Worm (Caenorhabditis elegans): ENCODE results near the gene C17G10.7.

DNA sequence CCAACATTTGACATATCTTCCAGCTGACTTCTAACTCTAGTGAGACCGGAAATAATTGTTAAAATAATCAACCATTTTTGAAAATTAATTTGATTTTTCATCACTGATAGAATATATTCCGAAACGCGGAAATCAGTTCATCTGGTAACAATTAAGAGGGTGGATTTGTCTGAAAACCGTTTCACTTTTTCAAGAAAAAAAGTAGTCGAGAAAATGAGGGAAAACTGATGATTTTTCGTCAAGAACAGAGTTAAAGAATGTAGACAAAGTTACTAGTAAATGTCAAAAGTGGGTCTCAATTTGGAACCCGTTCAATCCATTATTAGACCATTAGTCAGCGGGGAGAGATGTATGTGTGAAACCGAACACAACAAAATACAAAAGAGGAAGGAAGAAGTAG is 4.5 kb downstream of the C17G10.7 start, which contains the start of gene C17G10.6:
- TF ChIP-seq grh-1 (GFP tag; IDR thresholded peaks at IDR 0.05) (no peak), ama-1 (optimal IDR thresholded peaks at IDR 0.05) (no peak), tlp-1 (tag; optimal IDR thresholded peaks at IDR 0.05) (no peak)
